Worm (Caenorhabditis elegans) whole organism, L4/young adult: ENCODE measurements around the gene zyg-9.

Experiments
- W03F9.2 ChIP-seq: fragments of 150-350 bp; optimal IDR thresholded peaks from 2 replicates; lab custom pipeline; 2014; ENCODE audit warnings: missing biosample characterization, missing genetic modification characterization
- dao-5 ChIP-seq: sonication (generic microtip); optimal IDR thresholded peaks from 2 replicates; lab custom pipeline; 2016; ENCODE audit warnings: missing genotype, missing genetic modification characterization, moderate library complexity, missing compliant biosample characterization
- him-1 ChIP-seq: sonication (generic microtip); optimal IDR thresholded peaks from 2 replicates; lab custom pipeline; 2016; ENCODE audit warnings: missing genotype, missing genetic modification reagents, missing genetic modification characterization, missing compliant biosample characterization

- TF ChIP-seq dao-5 (tag; lab: Kevin White, UChicago) (no peak), him-1 (no peak), W03F9.2 (tag; lab: Kevin White, UChicago) (no peak)
These were observed 30.5 kb downstream of the zyg-9 start for ce11 chrII:8488123-8488522.
